Fruit fly (Drosophila melanogaster) Kc167 (cell line): ENCODE measurements around the gene CG6454.

ENCODE experiments used
- Myc ChIP-seq: fragments of >200 bp; optimal IDR thresholded peaks from 2 replicates; lab custom pipeline; 2017; ENCODE audit warnings: missing external identifiers
- psq ChIP-seq: fragments of >200 bp; optimal IDR thresholded peaks from 2 replicates; lab custom pipeline; 2017; ENCODE audit warnings: missing external identifiers

- TF ChIP-seq psq (lab: Kevin White, UChicago) = no peak
- TF ChIP-seq Myc (lab: Kevin White, UChicago) = no peak
Measured at dm6 chr3R:24392207-24392939, 43.4 kb downstream of the CG6454 start, which contains the start of gene CG13616.
